Fruit fly (Drosophila melanogaster) whole organism: ENCODE measurements around the gene betaNACtes1.

Experiments
- CG8478 ChIP-seq: fragments of >200 bp; optimal IDR thresholded peaks from 2 replicates; lab custom pipeline; 2018; ENCODE audit warnings: inconsistent platforms
- EcR ChIP-seq, 2 experiments: fragments of >200 bp; optimal IDR thresholded peaks; 2 replicates each; lab custom pipeline; 2017; ENCODE audit warnings: missing biosample characterization in 2 of 2, missing genetic modification characterization in 2 of 2, missing genetic modification reagents in 2 of 2
- pan ChIP-seq: fragments of >200 bp; optimal IDR thresholded peaks from 2 replicates; lab custom pipeline; 2017
- psq ChIP-seq: fragments of >200 bp; optimal IDR thresholded peaks from 2 replicates; lab custom pipeline; 2017

DNA sequence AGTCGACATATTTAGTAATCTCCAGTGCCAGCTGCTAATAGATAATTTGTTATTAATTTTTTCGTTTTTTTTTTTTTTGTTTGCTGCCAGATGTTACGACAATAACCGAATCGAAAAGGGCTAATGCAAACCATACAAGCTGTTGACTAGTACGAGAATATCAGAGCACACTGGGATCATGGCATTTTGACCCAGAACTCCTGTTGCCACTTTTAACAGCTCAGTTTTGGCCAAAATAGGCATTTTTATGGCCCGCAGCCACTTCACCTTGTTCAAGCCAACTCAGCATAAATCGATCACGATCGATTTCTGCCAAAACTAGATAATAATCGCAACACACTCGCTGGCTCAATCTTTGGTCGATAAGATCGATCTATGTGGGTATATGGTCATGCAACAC lies 20.5 kb downstream of the betaNACtes1 start, which contains the start of gene CG12479:
- TF ChIP-seq CG8478 (lab: Kevin White, UChicago) (no peak), pan (lab: Kevin White, UChicago) (no peak), EcR (GFP tag; optimal IDR thresholded peaks at IDR 0.05; lab: Kevin White, UChicago) (no peak), psq (lab: Kevin White, UChicago) (no peak)
